Worm (Caenorhabditis elegans) whole organism, young adult: ENCODE data around the gene T01E8.1.

Experiments
- B0336.3 ChIP-seq: fragments of 200-800 bp; sonication (Bioruptor generic); IDR thresholded peaks from 2 replicates; pipeline ENCODE4 v1.3.6; 2022; ENCODE audit warnings: missing genetic modification characterization, missing compliant biosample characterization
- C06A6.2 ChIP-seq: fragments of 200-800 bp; sonication (Bioruptor generic); conservative IDR thresholded peaks from 2 replicates; pipeline ENCODE4 v1.3.6; 2022; ENCODE audit warnings: missing genetic modification characterization, missing compliant biosample characterization
- F22D6.2 ChIP-seq: sonication (generic microtip); optimal IDR thresholded peaks from 2 replicates; lab custom pipeline; 2016; ENCODE audit warnings: mild to moderate bottlenecking, missing genetic modification characterization, missing compliant biosample characterization
- F33H1.4 ChIP-seq: fragments of 200-800 bp; sonication (Bioruptor generic); IDR thresholded peaks from 2 replicates; pipeline ENCODE4 v1.3.6; 2022; ENCODE audit warnings: missing genetic modification reagents, missing genetic modification characterization, missing compliant biosample characterization
- F37B4.10 ChIP-seq: fragments of 200-800 bp; sonication (Bioruptor generic); IDR thresholded peaks from 2 replicates; pipeline ENCODE4 v1.3.6; 2022; ENCODE audit warnings: missing genetic modification characterization, missing compliant biosample characterization
- F39B2.1 ChIP-seq: fragments of 200-800 bp; sonication (Bioruptor generic); IDR thresholded peaks from 2 replicates; pipeline ENCODE4 v1.3.6; 2022; ENCODE audit warnings: missing genetic modification reagents, missing genetic modification characterization, missing compliant biosample characterization
- F49E8.2 ChIP-seq: sonication (generic microtip); optimal IDR thresholded peaks from 3 replicates; lab custom pipeline; 2017; ENCODE audit warnings: missing genetic modification characterization, mild to moderate bottlenecking, missing compliant biosample characterization, antibody characterized with exemption, moderate library complexity; ENCODE audit not compliant: insufficient read depth
- F57A8.1 ChIP-seq: fragments of 200-800 bp; sonication (Bioruptor generic); optimal IDR thresholded peaks from 2 replicates; lab custom pipeline; 2018; ENCODE audit warnings: mild to moderate bottlenecking, missing genetic modification characterization, moderate library complexity, missing compliant biosample characterization
- K11D2.4 ChIP-seq: fragments of 200-800 bp; sonication (Bioruptor generic); IDR thresholded peaks from 2 replicates; pipeline ENCODE4 v1.3.6; 2022; ENCODE audit warnings: missing genetic modification reagents, missing genetic modification characterization, missing compliant biosample characterization
- Y53F4B.3 ChIP-seq: fragments of 200-800 bp; sonication (Bioruptor generic); IDR thresholded peaks from 2 replicates; pipeline ENCODE4 v1.3.6; 2022; ENCODE audit warnings: missing genetic modification reagents, missing genetic modification characterization, missing compliant biosample characterization
- Y95B8A.8 ChIP-seq: fragments of 200-800 bp; sonication (Bioruptor generic); IDR thresholded peaks from 2 replicates; pipeline ENCODE4 v1.3.6; 2022; ENCODE audit warnings: missing genetic modification reagents, missing genetic modification characterization, missing compliant biosample characterization
- aptf-2 ChIP-seq: fragments of 200-800 bp; sonication (Bioruptor generic); conservative IDR thresholded peaks from 2 replicates; pipeline ENCODE4 v1.3.6; 2022; ENCODE audit warnings: missing genetic modification reagents, missing genetic modification characterization, missing compliant biosample characterization
- atf-7 ChIP-seq: sonication (generic microtip); optimal IDR thresholded peaks from 2 replicates; lab custom pipeline; 2017; ENCODE audit warnings: mild to moderate bottlenecking, missing genetic modification characterization, missing compliant biosample characterization
- attf-5 ChIP-seq: fragments of 200-800 bp; sonication (Bioruptor generic); optimal IDR thresholded peaks from 2 replicates; lab custom pipeline; 2018; ENCODE audit warnings: mild to moderate bottlenecking, missing genetic modification characterization, missing compliant biosample characterization
- bed-1 ChIP-seq: fragments of 200-800 bp; sonication (Bioruptor generic); IDR thresholded peaks from 2 replicates; pipeline ENCODE4 v1.3.6; 2022; ENCODE audit warnings: missing genetic modification reagents, missing genetic modification characterization, missing compliant biosample characterization
- bed-2 ChIP-seq: fragments of 200-800 bp; sonication (Bioruptor generic); IDR thresholded peaks from 2 replicates; pipeline ENCODE4 v1.3.6; 2022; ENCODE audit warnings: missing genetic modification reagents, missing genetic modification characterization, missing compliant biosample characterization
- ceh-100 ChIP-seq: fragments of 200-800 bp; sonication (Bioruptor generic); IDR thresholded peaks from 2 replicates; pipeline ENCODE4 v1.3.6; 2022; ENCODE audit warnings: missing genetic modification reagents, missing genetic modification characterization, missing compliant biosample characterization
- ceh-79 ChIP-seq: sonication (generic microtip); optimal IDR thresholded peaks from 2 replicates; lab custom pipeline; 2017; ENCODE audit warnings: mild to moderate bottlenecking, missing genetic modification characterization, missing compliant biosample characterization
- chd-7 ChIP-seq: sonication (generic microtip); optimal IDR thresholded peaks from 2 replicates; lab custom pipeline; 2016; ENCODE audit warnings: mild to moderate bottlenecking, missing genetic modification characterization, moderate library complexity, missing compliant biosample characterization
- efl-1 ChIP-seq: fragments of 150-350 bp; optimal IDR thresholded peaks from 2 replicates; lab custom pipeline; 2014; ENCODE audit warnings: missing biosample characterization, missing genetic modification reagents, missing genetic modification characterization
- ekl-4 ChIP-seq: fragments of 200-800 bp; sonication (Bioruptor generic); IDR thresholded peaks from 2 replicates; pipeline ENCODE4 v1.3.6; 2022; ENCODE audit warnings: missing genetic modification reagents, missing genetic modification characterization, missing compliant biosample characterization
- ets-4 ChIP-seq: fragments of 200-800 bp; sonication (Bioruptor generic); optimal IDR thresholded peaks from 2 replicates; lab custom pipeline; 2018; ENCODE audit warnings: mild to moderate bottlenecking, missing genetic modification characterization, missing compliant biosample characterization
- him-1 ChIP-seq: sonication (generic microtip); optimal IDR thresholded peaks from 2 replicates; lab custom pipeline; 2016; ENCODE audit warnings: missing genotype, missing genetic modification reagents, missing genetic modification characterization, missing compliant biosample characterization
- hlh-12 ChIP-seq: sonication (generic microtip); optimal IDR thresholded peaks from 2 replicates; lab custom pipeline; 2016; ENCODE audit warnings: missing genetic modification characterization, missing compliant biosample characterization
- hlh-26 ChIP-seq: fragments of 200-800 bp; sonication (Bioruptor generic); conservative IDR thresholded peaks from 2 replicates; pipeline ENCODE4 v1.3.6; 2022; ENCODE audit warnings: missing genetic modification reagents, missing genetic modification characterization, missing compliant biosample characterization
- let-526 ChIP-seq: fragments of 200-800 bp; sonication (Bioruptor generic); IDR thresholded peaks from 2 replicates; pipeline ENCODE4 v1.3.6; 2022; ENCODE audit warnings: missing genetic modification reagents, missing genetic modification characterization, missing compliant biosample characterization
- let-607 ChIP-seq, 2 experiments: fragments of 200-800 bp in 1 of 2; sonication (Bioruptor generic) in 1 of 2; sonication (generic microtip) in 1 of 2; optimal IDR thresholded peaks; 2 replicates each; lab custom pipeline; 2016 to 2018; ENCODE audit warnings: mild to moderate bottlenecking in 2 of 2, missing compliant biosample characterization in 2 of 2, missing genetic modification characterization in 2 of 2, moderate library complexity in 2 of 2, missing genotype in 1 of 2
- lir-1 ChIP-seq: fragments of 200-800 bp; sonication (Bioruptor generic); conservative IDR thresholded peaks from 2 replicates; pipeline ENCODE4 v1.3.6; 2022; ENCODE audit warnings: missing genetic modification reagents, missing genetic modification characterization, missing compliant biosample characterization
- madf-3 ChIP-seq: fragments of 200-800 bp; sonication (Bioruptor generic); IDR thresholded peaks from 2 replicates; pipeline ENCODE4 v1.3.6; 2022; ENCODE audit warnings: missing genetic modification reagents, missing genetic modification characterization, missing compliant biosample characterization
- mcd-1 ChIP-seq: fragments of 200-800 bp; sonication (Bioruptor generic); IDR thresholded peaks from 2 replicates; pipeline ENCODE4 v1.3.6; 2022; ENCODE audit warnings: missing genetic modification reagents, missing genetic modification characterization, missing compliant biosample characterization
- mxl-1 ChIP-seq: sonication (generic microtip); optimal IDR thresholded peaks from 2 replicates; lab custom pipeline; 2016; ENCODE audit warnings: missing genetic modification characterization, missing compliant biosample characterization
- nfyb-1 ChIP-seq: fragments of 200-800 bp; sonication (Bioruptor generic); IDR thresholded peaks from 2 replicates; pipeline ENCODE4 v1.3.6; 2022; ENCODE audit warnings: missing genetic modification reagents, missing genetic modification characterization, missing compliant biosample characterization
- nhr-179 ChIP-seq: sonication (generic microtip); optimal IDR thresholded peaks from 2 replicates; lab custom pipeline; 2016; ENCODE audit warnings: mild to moderate bottlenecking, missing genetic modification characterization, missing compliant biosample characterization
- nhr-27 ChIP-seq: fragments of 200-800 bp; sonication (Bioruptor generic); optimal IDR thresholded peaks from 2 replicates; lab custom pipeline; 2018; ENCODE audit warnings: mild to moderate bottlenecking, missing genetic modification characterization, moderate library complexity, missing compliant biosample characterization
- pha-4 ChIP-seq: fragments of 150-350 bp; sonication (generic microtip); optimal IDR thresholded peaks from 2 replicates; lab custom pipeline; 2014; ENCODE audit warnings: missing biosample characterization, missing genetic modification reagents, missing genetic modification characterization
- rcor-1 ChIP-seq: fragments of 200-800 bp; sonication (Bioruptor generic); IDR thresholded peaks from 2 replicates; pipeline ENCODE4 v1.3.6; 2022; ENCODE audit warnings: missing genetic modification reagents, missing genetic modification characterization, missing compliant biosample characterization
- snpc-1.3 ChIP-seq: sonication (generic microtip); optimal IDR thresholded peaks from 2 replicates; lab custom pipeline; 2017; ENCODE audit warnings: missing genetic modification characterization, mild to moderate bottlenecking, missing compliant biosample characterization, antibody characterized with exemption, moderate library complexity, missing genotype, missing genetic modification reagents; ENCODE audit not compliant: insufficient read depth
- snpc-4 ChIP-seq, 5 experiments: fragments of 150-350 bp in 1 of 5; sonication (generic microtip) in 4 of 5; optimal IDR thresholded peaks; 2 replicates each; lab custom pipeline; 2014 to 2018; ENCODE audit warnings: missing genetic modification characterization in 5 of 5, missing biosample characterization in 3 of 5, antibody characterized with exemption in 2 of 5, mild to moderate bottlenecking in 2 of 5, missing compliant biosample characterization in 2 of 5, missing genotype in 2 of 5, moderate library complexity in 2 of 5, missing genetic modification reagents in 1 of 5
- somi-1 ChIP-seq: fragments of 200-800 bp; sonication (Bioruptor generic); optimal IDR thresholded peaks from 2 replicates; lab custom pipeline; 2018; ENCODE audit warnings: mild to moderate bottlenecking, missing genetic modification characterization, missing compliant biosample characterization
- tbp1 ChIP-seq: fragments of 200-800 bp; sonication (Bioruptor generic); optimal IDR thresholded peaks from 2 replicates; lab custom pipeline; 2018; ENCODE audit warnings: mild to moderate bottlenecking, missing genetic modification characterization, missing compliant biosample characterization
- unc-62 ChIP-seq: fragments of 150-350 bp; optimal IDR thresholded peaks from 2 replicates; lab custom pipeline; 2014; ENCODE audit warnings: missing biosample characterization, missing genetic modification reagents, missing genetic modification characterization
- zfh-2 ChIP-seq: fragments of 200-800 bp; sonication (Bioruptor generic); conservative IDR thresholded peaks from 2 replicates; pipeline ENCODE4 v1.3.6; 2022; ENCODE audit warnings: missing genetic modification reagents, missing genetic modification characterization, missing compliant biosample characterization
- ztf-18 ChIP-seq: sonication (generic microtip); optimal IDR thresholded peaks from 2 replicates; lab custom pipeline; 2016; ENCODE audit warnings: missing genotype, mild to moderate bottlenecking, missing genetic modification characterization, missing compliant biosample characterization
- ztf-22 ChIP-seq: fragments of 200-800 bp; sonication (Bioruptor generic); optimal IDR thresholded peaks from 2 replicates; lab custom pipeline; 2018; ENCODE audit warnings: mild to moderate bottlenecking, missing genetic modification characterization, moderate library complexity, missing compliant biosample characterization
- ztf-25 ChIP-seq: fragments of 200-800 bp; sonication (Bioruptor generic); IDR thresholded peaks from 2 replicates; pipeline ENCODE4 v1.3.6; 2022; ENCODE audit warnings: missing genetic modification reagents, missing genetic modification characterization, missing compliant biosample characterization
- ztf-3 ChIP-seq: fragments of 200-800 bp; sonication (Bioruptor generic); optimal IDR thresholded peaks from 2 replicates; lab custom pipeline; 2018; ENCODE audit warnings: mild to moderate bottlenecking, missing genetic modification characterization, missing compliant biosample characterization
- ztf-6 ChIP-seq: fragments of 200-800 bp; sonication (Bioruptor generic); IDR thresholded peaks from 2 replicates; pipeline ENCODE4 v1.3.6; 2022; ENCODE audit warnings: missing genetic modification reagents, missing genetic modification characterization, missing compliant biosample characterization

The T01E8.1 gene

DNA sequence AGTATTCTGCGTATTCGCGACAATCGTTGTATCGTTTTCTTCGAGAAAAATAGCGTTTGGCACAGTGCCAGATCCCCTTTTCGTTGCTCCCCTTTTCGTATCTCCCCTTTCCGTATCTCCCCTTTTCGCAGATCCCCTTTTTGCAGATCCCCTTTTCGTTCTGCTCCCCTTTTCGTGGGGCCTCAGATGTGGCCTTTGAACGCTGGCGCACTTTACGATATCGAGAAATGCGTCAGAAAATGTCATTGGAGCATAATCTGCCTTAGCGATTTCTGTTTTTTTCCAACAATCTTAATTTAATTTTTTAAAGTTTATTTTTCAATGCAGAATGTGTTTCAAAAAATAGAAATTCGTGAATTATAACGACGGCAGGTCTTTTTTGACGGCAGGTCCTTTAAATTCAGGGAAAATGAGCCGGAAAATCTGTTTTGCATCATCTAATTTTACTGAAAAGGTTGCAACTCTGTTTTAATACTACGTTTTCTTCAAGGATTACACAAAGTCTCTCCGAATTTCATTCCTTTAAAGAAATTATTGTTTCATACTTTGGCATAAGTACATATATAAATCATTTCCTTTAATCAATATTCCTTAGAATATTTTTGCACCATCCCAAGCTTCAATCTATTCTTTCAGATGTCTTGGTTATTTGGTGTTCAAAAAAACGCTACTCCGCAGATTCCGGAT, 42.0 kb downstream of the T01E8.1 start, which contains the start of gene atad-3 (continued):
- no peak for TF ChIP-seq nhr-27 (tag; lab: Kevin White, UChicago)
- TF ChIP-seq pha-4: no peak
- TF ChIP-seq F49E8.2 (tag; lab: Kevin White, UChicago): peak; percentile 49
- TF ChIP-seq F37B4.10 (GFP tag; lab: Robert Waterston, UW): 0 out of 2 replicates have a peak, but pooled peaks have one; percentile 70
- no peak for TF ChIP-seq ceh-79
- TF ChIP-seq let-607 (tag; optimal IDR thresholded peaks at IDR 0.05; lab: Kevin White, UChicago): peak in 1 of 2 experiments; percentile 63
- peak; percentile 97 for TF ChIP-seq K11D2.4 (GFP tag; lab: Robert Waterston, UW)
- TF ChIP-seq ceh-100: peak; percentile 100
- no peak for TF ChIP-seq F57A8.1 (GFP tag; lab: Kevin White, UChicago)
- peak; percentile 93 for TF ChIP-seq lir-1 (GFP tag; lab: Robert Waterston, UW)
- TF ChIP-seq C06A6.2 (GFP tag; lab: Robert Waterston, UW): peak; percentile 89
- peak; percentile 94 for TF ChIP-seq madf-3 (GFP tag; lab: Robert Waterston, UW)
- no peak for TF ChIP-seq hlh-26 (GFP tag; lab: Robert Waterston, UW)
- TF ChIP-seq unc-62: no peak
- TF ChIP-seq snpc-1.3 (tag; lab: Kevin White, UChicago): peak; percentile 12
- no peak for TF ChIP-seq ets-4 (GFP tag; lab: Kevin White, UChicago)
- no peak for TF ChIP-seq hlh-12 (tag; lab: Kevin White, UChicago)
- peak; percentile 94 for TF ChIP-seq aptf-2 (GFP tag; lab: Robert Waterston, UW)
- peak; percentile 83 for TF ChIP-seq chd-7 (tag; lab: Kevin White, UChicago)
- peak; percentile 94 for TF ChIP-seq ekl-4
- no peak for TF ChIP-seq nhr-179 (tag; lab: Kevin White, UChicago)
- peak; percentile 49 for TF ChIP-seq ztf-22 (GFP tag; lab: Kevin White, UChicago)
- peak; percentile 64 for TF ChIP-seq atf-7 (tag; lab: Kevin White, UChicago)
- peak; percentile 68 for TF ChIP-seq efl-1 (GFP tag; lab: Kevin White, UChicago)
- TF ChIP-seq snpc-4 (GFP tag; optimal IDR thresholded peaks at IDR 0.05; lab: Kevin White, UChicago): peak; percentile 23
- TF ChIP-seq snpc-4 (tag; optimal IDR thresholded peaks at IDR 0.05; lab: Kevin White, UChicago): peak; percentile 21 to 69 (median 52)
- TF ChIP-seq Y53F4B.3 (GFP tag; lab: Robert Waterston, UW): peak; percentile 90
- peak; percentile 80 for TF ChIP-seq F33H1.4 (GFP tag; lab: Robert Waterston, UW)
- TF ChIP-seq nfyb-1 (GFP tag; lab: Robert Waterston, UW): peak; percentile 95
- peak; percentile 95 for TF ChIP-seq let-526
- TF ChIP-seq F39B2.1 (GFP tag; lab: Robert Waterston, UW): no peak
- TF ChIP-seq zfh-2 (GFP tag; lab: Robert Waterston, UW): peak; percentile 47; the same call in 1 of the 2 replicates
- TF ChIP-seq mxl-1 (tag; lab: Kevin White, UChicago): no peak
- TF ChIP-seq mcd-1 (GFP tag; lab: Robert Waterston, UW): peak; percentile 95
- no peak for TF ChIP-seq bed-1 (GFP tag; lab: Robert Waterston, UW)
- peak; percentile 98 for TF ChIP-seq ztf-25
- peak; percentile 97 for TF ChIP-seq Y95B8A.8 (GFP tag; lab: Robert Waterston, UW)
- TF ChIP-seq B0336.3 (GFP tag; lab: Robert Waterston, UW): peak; percentile 70; the same call in 1 of the 2 replicates
- TF ChIP-seq bed-2: peak; percentile 97
- peak; percentile 77 for TF ChIP-seq somi-1 (GFP tag; lab: Kevin White, UChicago)
- peak; percentile 9 for TF ChIP-seq F22D6.2 (tag; lab: Kevin White, UChicago)
- no peak for TF ChIP-seq ztf-3 (GFP tag; lab: Kevin White, UChicago)
- peak; percentile 97 for TF ChIP-seq rcor-1 (GFP tag; lab: Robert Waterston, UW)
- peak; percentile 95 for TF ChIP-seq attf-5 (GFP tag; lab: Kevin White, UChicago)
- no peak for TF ChIP-seq him-1 (tag; lab: Kevin White, UChicago)
- peak; percentile 72 for TF ChIP-seq tbp1 (GFP tag; lab: Kevin White, UChicago)
- peak; percentile 93 for TF ChIP-seq ztf-6 (GFP tag; lab: Robert Waterston, UW)
- peak; percentile 98 for TF ChIP-seq ztf-18 (tag; lab: Kevin White, UChicago)
